Fruit fly (Drosophila melanogaster) whole organism, adult: ENCODE data around the gene CG43057.

Source experiments
- CG12768 ChIP-seq: fragments of 200-800 bp; sonication (Bioruptor generic); optimal IDR thresholded peaks from 2 replicates; lab custom pipeline; 2017; ENCODE audit warnings: missing biosample characterization, missing genetic modification characterization, mild to moderate bottlenecking, moderate library complexity, missing genetic modification reagents
- CG14711 ChIP-seq: fragments of 200-800 bp; sonication (Bioruptor generic); optimal IDR thresholded peaks from 2 replicates; lab custom pipeline; 2018; ENCODE audit warnings: missing biosample characterization, mild to moderate bottlenecking, missing genetic modification characterization, moderate library complexity
- Clk ChIP-seq: fragments of 200-800 bp; sonication (Bioruptor generic); optimal IDR thresholded peaks from 2 replicates; lab custom pipeline; 2017; ENCODE audit warnings: missing biosample characterization, missing genetic modification characterization
- bab1 ChIP-seq: fragments of 200-800 bp; sonication (Bioruptor generic); optimal IDR thresholded peaks from 3 replicates; lab custom pipeline; 2019; ENCODE audit warnings: missing biosample characterization, mild to moderate bottlenecking, missing genetic modification characterization, moderate library complexity
- pad ChIP-seq: fragments of 200-800 bp; sonication (Bioruptor generic); optimal IDR thresholded peaks from 3 replicates; lab custom pipeline; 2017; ENCODE audit warnings: missing biosample characterization, missing genetic modification characterization, mild to moderate bottlenecking, moderate library complexity, missing genetic modification reagents

dm6 chr2L:8243903-8244302 lies at the start of gene CG43057:
- TF ChIP-seq CG14711 (no peak), pad (GFP tag; lab: Kevin White, UChicago) (no peak), bab1 (GFP tag; lab: Kevin White, UChicago) (no peak), Clk (GFP tag; lab: Kevin White, UChicago) (no peak), CG12768 (GFP tag; lab: Kevin White, UChicago) (no peak)
